Worm (Caenorhabditis elegans): ENCODE data around the gene far-2.

- TF ChIP-seq F49E8.2 (tag; optimal IDR thresholded peaks at IDR 0.05; ENCODE audit: insufficient read depth) (no peak), tbp1 (GFP tag; optimal IDR thresholded peaks at IDR 0.05) (peak; percentile 36), egl-44 (GFP tag; IDR thresholded peaks at IDR 0.05) (no peak), ccch-3 (GFP tag; optimal IDR thresholded peaks at IDR 0.05) (no peak), dpl-1 (GFP tag; optimal IDR thresholded peaks at IDR 0.05) (no peak), pha-4 (tag; optimal IDR thresholded peaks at IDR 0.05) (no peak), T07F8.4 (tag; optimal IDR thresholded peaks at IDR 0.05) (no peak), gei-17 (GFP tag; optimal IDR thresholded peaks at IDR 0.05) (no peak), ama-1 (optimal IDR thresholded peaks at IDR 0.05) (peak; percentile 80), ama-1 (GFP tag; optimal IDR thresholded peaks at IDR 0.05) (no peak), ztf-22 (GFP tag; optimal IDR thresholded peaks at IDR 0.05) (no peak)
Observed at ce11 chrIII:9052371-9052978, 29.2 kb upstream of the far-2 start.

Data from whole organism, young adult.